Worm (Caenorhabditis elegans) whole organism, L4 larva: ENCODE measurements around the gene T24E12.10.

Experiments used
- R02D3.7 ChIP-seq: fragments of 150-350 bp; sonication (generic microtip); optimal IDR thresholded peaks from 3 replicates; lab custom pipeline; 2014; ENCODE audit warnings: missing biosample characterization, missing genetic modification characterization
- aha-1 ChIP-seq: fragments of 150-350 bp; peaks from one replicate; lab custom pipeline; 2014; ENCODE audit warnings: missing biosample characterization, missing genetic modification characterization
- ceh-20 ChIP-seq: fragments of 200-800 bp; sonication (Bioruptor generic); IDR thresholded peaks from 2 replicates; pipeline ENCODE4 v1.3.6; 2022; ENCODE audit warnings: missing genetic modification reagents, missing genetic modification characterization, missing compliant biosample characterization
- daf-16 ChIP-seq, 3 experiments: sonication (generic microtip); optimal IDR thresholded peaks; 2 replicates each; lab custom pipeline; 2016 to 2017; ENCODE audit warnings: missing genetic modification characterization in 3 of 3, missing genetic modification reagents in 3 of 3, mild to moderate bottlenecking in 2 of 3, missing compliant biosample characterization in 2 of 3, missing biosample characterization in 1 of 3, moderate library complexity in 1 of 3
- dmd-6 ChIP-seq: fragments of 200-800 bp; sonication (Bioruptor generic); IDR thresholded peaks from 2 replicates; pipeline ENCODE4 v1.3.6; 2022; ENCODE audit warnings: missing genetic modification reagents, missing genetic modification characterization, missing compliant biosample characterization
- dve-1 ChIP-seq: sonication (generic microtip); optimal IDR thresholded peaks from 2 replicates; lab custom pipeline; 2017; ENCODE audit warnings: antibody characterized with exemption, mild to moderate bottlenecking, missing genetic modification characterization, missing compliant biosample characterization; ENCODE audit not compliant: insufficient read depth
- egl-27 ChIP-seq: sonication (generic microtip); optimal IDR thresholded peaks from 3 replicates; lab custom pipeline; 2017; ENCODE audit warnings: missing biosample characterization, missing genetic modification reagents, missing genetic modification characterization
- egl-43 ChIP-seq: fragments of 200-800 bp; sonication (Bioruptor generic); IDR thresholded peaks from 2 replicates; pipeline ENCODE4 v1.3.6; 2022; ENCODE audit warnings: missing genetic modification reagents, missing genetic modification characterization, missing compliant biosample characterization
- hlh-11 ChIP-seq: fragments of 200-800 bp; sonication (Bioruptor generic); optimal IDR thresholded peaks from 2 replicates; lab custom pipeline; 2018; ENCODE audit warnings: mild to moderate bottlenecking, missing genetic modification characterization, missing compliant biosample characterization
- hmg-1.1 ChIP-seq: fragments of 200-800 bp; sonication (Bioruptor generic); IDR thresholded peaks from 2 replicates; pipeline ENCODE4 v1.3.6; 2022; ENCODE audit warnings: missing genetic modification reagents, missing genetic modification characterization, missing compliant biosample characterization
- lin-1 ChIP-seq: fragments of 200-800 bp; sonication (Bioruptor generic); IDR thresholded peaks from 2 replicates; pipeline ENCODE4 v1.3.6; 2022; ENCODE audit warnings: missing genetic modification reagents, missing genetic modification characterization, missing compliant biosample characterization
- lin-38 ChIP-seq: fragments of 200-800 bp; sonication (Bioruptor generic); IDR thresholded peaks from 2 replicates; pipeline ENCODE4 v1.3.6; 2022; ENCODE audit warnings: missing genetic modification reagents, missing genetic modification characterization, missing compliant biosample characterization
- lsy-2 ChIP-seq, 2 experiments: fragments of 150-350 bp in 1 of 2; sonication (generic microtip) in 1 of 2; optimal IDR thresholded peaks; 2 replicates each; lab custom pipeline; 2014 to 2017; ENCODE audit warnings: missing biosample characterization in 2 of 2, missing genetic modification characterization in 2 of 2
- mdl-1 ChIP-seq, 2 experiments: fragments of 150-350 bp in 1 of 2; sonication (generic microtip) in 1 of 2; optimal IDR thresholded peaks; 2 replicates each; lab custom pipeline; 2014 to 2017; ENCODE audit warnings: missing biosample characterization in 2 of 2, missing genetic modification characterization in 2 of 2
- mes-2 ChIP-seq: sonication (generic microtip); optimal IDR thresholded peaks from 2 replicates; lab custom pipeline; 2016; ENCODE audit warnings: missing genotype, mild to moderate bottlenecking, missing genetic modification characterization, missing compliant biosample characterization; ENCODE audit not compliant: poor library complexity, severe bottlenecking
- mxl-3 ChIP-seq: fragments of 200-800 bp; sonication (Bioruptor generic); optimal IDR thresholded peaks from 2 replicates; lab custom pipeline; 2018; ENCODE audit warnings: mild to moderate bottlenecking, missing genetic modification characterization, missing compliant biosample characterization
- nhr-11 ChIP-seq: fragments of 150-350 bp; optimal IDR thresholded peaks from 2 replicates; lab custom pipeline; 2014; ENCODE audit warnings: missing biosample characterization, missing genetic modification characterization
- nhr-28 ChIP-seq: fragments of 150-350 bp; optimal IDR thresholded peaks from 2 replicates; lab custom pipeline; 2014; ENCODE audit warnings: missing biosample characterization, missing genetic modification characterization
- nhr-6 ChIP-seq: fragments of 150-350 bp; optimal IDR thresholded peaks from 2 replicates; lab custom pipeline; 2014; ENCODE audit warnings: missing biosample characterization, missing genetic modification characterization
- php-3 ChIP-seq: fragments of 200-800 bp; sonication (Bioruptor generic); IDR thresholded peaks from 2 replicates; pipeline ENCODE4 v1.3.6; 2022; ENCODE audit warnings: missing genetic modification reagents, missing genetic modification characterization, missing compliant biosample characterization
- pqm-1 ChIP-seq: sonication (generic microtip); optimal IDR thresholded peaks from 2 replicates; lab custom pipeline; 2017; ENCODE audit warnings: missing biosample characterization, missing genetic modification characterization
- set-16 ChIP-seq: fragments of 200-800 bp; sonication (Bioruptor generic); IDR thresholded peaks from 2 replicates; pipeline ENCODE4 v1.3.6; 2022; ENCODE audit warnings: missing genetic modification reagents, missing genetic modification characterization, missing compliant biosample characterization
- spr-3 ChIP-seq: fragments of 200-800 bp; sonication (Bioruptor generic); optimal IDR thresholded peaks from 2 replicates; lab custom pipeline; 2018; ENCODE audit warnings: mild to moderate bottlenecking, missing genetic modification characterization, missing compliant biosample characterization
- tag-97 ChIP-seq: fragments of 200-800 bp; sonication (Bioruptor generic); IDR thresholded peaks from 2 replicates; pipeline ENCODE4 v1.3.6; 2022; ENCODE audit warnings: missing genetic modification characterization, missing compliant biosample characterization
- unc-39 ChIP-seq: sonication (generic microtip); optimal IDR thresholded peaks from 2 replicates; lab custom pipeline; 2017; ENCODE audit warnings: missing biosample characterization, missing genetic modification characterization
- unc-62 ChIP-seq, 3 experiments: fragments of 150-350 bp in 1 of 3; sonication (generic microtip); optimal IDR thresholded peaks in 2 of 3; peaks in 1 of 3; 1 replicate in 1 of 3; 2 replicates in 2 of 3; lab custom pipeline; 2014 to 2017; ENCODE audit warnings: missing biosample characterization in 3 of 3, missing genetic modification characterization in 3 of 3, missing genetic modification reagents in 3 of 3, missing genotype in 1 of 3
- vab-7 ChIP-seq: fragments of 200-800 bp; sonication (Bioruptor generic); IDR thresholded peaks from 2 replicates; pipeline ENCODE4 v1.3.6; 2022; ENCODE audit warnings: missing genetic modification reagents, missing genetic modification characterization, missing compliant biosample characterization
- zip-11 ChIP-seq: fragments of 200-800 bp; sonication (Bioruptor generic); IDR thresholded peaks from 2 replicates; pipeline ENCODE4 v1.3.6; 2022; ENCODE audit warnings: missing genetic modification characterization, missing compliant biosample characterization
- ztf-11 ChIP-seq: fragments of 150-350 bp; optimal IDR thresholded peaks from 2 replicates; lab custom pipeline; 2014; ENCODE audit warnings: missing biosample characterization, missing genetic modification characterization

The T24E12.10 gene

ce11 chrII:3773130-3773529 is at the start of gene T24E12.10:
Gene T24E12.10, minus strand, starts transcription at chrII:3773230.
- TF ChIP-seq vab-7 (GFP tag; lab: Robert Waterston, UW) (no peak), ceh-20 (GFP tag; lab: Robert Waterston, UW) (no peak), spr-3 (GFP tag; lab: Kevin White, UChicago) (no peak), R02D3.7 (tag; lab: Kevin White, UChicago) (no peak), mxl-3 (GFP tag; lab: Kevin White, UChicago) (no peak), egl-27 (tag; lab: Kevin White, UChicago) (no peak), unc-62 (GFP tag; optimal IDR thresholded peaks at IDR 0.05 in 1 of 2; lab: Kevin White, UChicago) (peak in 1 of 2 experiments; percentile 80), unc-62 (tag; optimal IDR thresholded peaks at IDR 0.05; lab: Kevin White, UChicago) (no peak)

- TF ChIP-seq unc-39 (tag; lab: Kevin White, UChicago) (no peak), pqm-1 (no peak), vab-7 (GFP tag; lab: Robert Waterston, UW) (no peak), tag-97 (GFP tag; lab: Robert Waterston, UW) (no peak), ztf-11 (tag; lab: Kevin White, UChicago) (no peak)
Observed at ce11 chrII:3821248-3821647, 48.2 kb upstream of the T24E12.10 start, which contains the start of gene F54D10.7. Gene F54D10.7, minus strand, starts transcription at chrII:3821296.

- TF ChIP-seq aha-1 (tag; lab: Kevin White, UChicago) = peak; percentile 98
- TF ChIP-seq egl-43 (GFP tag; lab: Robert Waterston, UW) = 0 out of 2 replicates have a peak, but pooled peaks have one; percentile 26
- 0 out of 2 replicates have a peak, but pooled peaks have one; percentile 17 for TF ChIP-seq hmg-1.1 (GFP tag; lab: Robert Waterston, UW)
- TF ChIP-seq set-16 = peak; percentile 32; the same call in 1 of the 2 replicates
- TF ChIP-seq mxl-3 (GFP tag; lab: Kevin White, UChicago) = peak; percentile 7
Observed at ce11 chrII:3816251-3816849, 43.3 kb upstream of the T24E12.10 start, which contains the start of gene fbxa-24. Gene fbxa-24, plus strand, starts transcription at chrII:3816526.

ce11 chrII:3815445-3816208 is 42.6 kb upstream of the T24E12.10 start:
- TF ChIP-seq unc-62 (GFP tag; optimal IDR thresholded peaks at IDR 0.05 in 1 of 2; lab: Kevin White, UChicago) (peak in 1 of 2 experiments; percentile 95), unc-62 (tag; optimal IDR thresholded peaks at IDR 0.05; lab: Kevin White, UChicago) (no peak), nhr-11 (no peak), daf-16 (GFP tag; optimal IDR thresholded peaks at IDR 0.05; lab: Kevin White, UChicago) (no peak), daf-16 (tag; optimal IDR thresholded peaks at IDR 0.05; lab: Kevin White, UChicago) (peak; percentile 52), mdl-1 (tag; optimal IDR thresholded peaks at IDR 0.05; lab: Kevin White, UChicago) (no peak), zip-11 (GFP tag; lab: Robert Waterston, UW) (no peak), mxl-3 (GFP tag; lab: Kevin White, UChicago) (no peak), lin-1 (GFP tag; lab: Robert Waterston, UW) (0 out of 2 replicates have a peak, but pooled peaks have one; percentile 23), lin-38 (GFP tag; lab: Robert Waterston, UW) (no peak; the same call in 1 of the 2 replicates), php-3 (0 out of 2 replicates have a peak, but pooled peaks have one; percentile 32), nhr-6 (tag; lab: Kevin White, UChicago) (peak; percentile 40), lsy-2 (tag; optimal IDR thresholded peaks at IDR 0.05; lab: Kevin White, UChicago) (peak in 1 of 2 experiments; percentile 23), dve-1 (tag; lab: Kevin White, UChicago) (peak; percentile 49), nhr-28 (tag; lab: Kevin White, UChicago) (peak; percentile 74), hlh-11 (tag; lab: Kevin White, UChicago) (peak; percentile 45), dmd-6 (GFP tag; lab: Robert Waterston, UW) (peak; percentile 57), pqm-1 (peak; percentile 85), R02D3.7 (tag; lab: Kevin White, UChicago) (no peak), mes-2 (peak; percentile 38)
